Fruit fly (Drosophila melanogaster) whole organism: ENCODE results near the gene Oatp33Ea.

Experiments used
- CG8478 ChIP-seq: fragments of >200 bp; optimal IDR thresholded peaks from 2 replicates; lab custom pipeline; 2018; ENCODE audit warnings: inconsistent platforms
- Dll ChIP-seq: fragments of >200 bp; optimal IDR thresholded peaks from 2 replicates; lab custom pipeline; 2017
- pan ChIP-seq: fragments of >200 bp; optimal IDR thresholded peaks from 2 replicates; lab custom pipeline; 2017
- psq ChIP-seq: fragments of >200 bp; optimal IDR thresholded peaks from 2 replicates; lab custom pipeline; 2017
- usp ChIP-seq: fragments of >200 bp; optimal IDR thresholded peaks from 2 replicates; lab custom pipeline; 2017; ENCODE audit warnings: missing biosample characterization, missing genetic modification characterization, mixed read lengths

- TF ChIP-seq psq = no peak
- TF ChIP-seq CG8478 = no peak
- no peak for TF ChIP-seq pan (lab: Kevin White, UChicago)
- no peak for TF ChIP-seq usp (GFP tag; lab: Kevin White, UChicago)
- no peak for TF ChIP-seq Dll (lab: Kevin White, UChicago)
These were observed 20.9 kb upstream of the Oatp33Ea start for dm6 chr2L:12466506-12467043.
